Fruit fly (Drosophila melanogaster) Kc167 (cell line): ENCODE results near the gene Osi9.

ENCODE experiments used
- h ChIP-seq: fragments of >200 bp; optimal IDR thresholded peaks from 3 replicates; lab custom pipeline; 2018; ENCODE audit warnings: missing external identifiers
- psq ChIP-seq: fragments of >200 bp; optimal IDR thresholded peaks from 2 replicates; lab custom pipeline; 2017; ENCODE audit warnings: missing external identifiers

DNA sequence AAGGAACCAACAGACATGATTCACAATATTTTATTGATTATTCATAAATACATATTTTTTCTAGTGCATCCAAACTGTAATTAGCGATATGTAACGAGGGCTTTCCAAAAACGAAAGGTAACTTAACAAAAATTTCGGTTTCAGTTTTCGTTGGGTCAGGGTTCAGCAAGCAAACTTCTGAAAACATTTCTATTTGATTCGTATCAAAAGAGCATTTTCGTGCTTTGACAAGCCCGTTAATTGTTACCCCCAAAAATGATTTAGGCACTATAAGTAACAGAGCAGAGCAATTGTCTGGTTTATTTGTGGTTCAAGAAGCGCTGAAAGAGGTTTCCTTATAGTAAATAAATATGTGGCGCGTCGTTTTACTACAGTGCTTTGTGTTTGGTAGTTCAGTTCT, 5.9 kb downstream of the Osi9 start, which contains the start of gene Osi10b:
- TF ChIP-seq h (lab: Kevin White, UChicago) = no peak
- TF ChIP-seq psq (lab: Kevin White, UChicago) = no peak
